Fruit fly (Drosophila melanogaster): Measurements from ENCODE around the gene CG11560.

- TF ChIP-seq insv (optimal IDR thresholded peaks at IDR 0.05) (no peak), Sin3A (optimal IDR thresholded peaks at IDR 0.05) (no peak), psq (optimal IDR thresholded peaks at IDR 0.05) (no peak), h (optimal IDR thresholded peaks at IDR 0.05) (no peak), Myc (optimal IDR thresholded peaks at IDR 0.05) (no peak)
Observed at dm6 chr3L:12079319-12079933, 40.4 kb upstream of the CG11560 start.

All from Kc167 (cell line).